Worm (Caenorhabditis elegans) whole organism, L4/young adult: ENCODE measurements around the gene C06E4.2.

Source experiments
- W03F9.2 ChIP-seq: fragments of 150-350 bp; optimal IDR thresholded peaks from 2 replicates; lab custom pipeline; 2014; ENCODE audit warnings: missing biosample characterization, missing genetic modification characterization
- dao-5 ChIP-seq: sonication (generic microtip); optimal IDR thresholded peaks from 2 replicates; lab custom pipeline; 2016; ENCODE audit warnings: missing genotype, missing genetic modification characterization, moderate library complexity, missing compliant biosample characterization
- him-1 ChIP-seq: sonication (generic microtip); optimal IDR thresholded peaks from 2 replicates; lab custom pipeline; 2016; ENCODE audit warnings: missing genotype, missing genetic modification reagents, missing genetic modification characterization, missing compliant biosample characterization

The C06E4.2 gene

ce11 chrIV:7276661-7277060 lies at the start of gene C06E4.2:
Gene C06E4.2 (plus strand): TSS chrIV:7276961.
- TF ChIP-seq him-1 (tag; lab: Kevin White, UChicago) (no peak), dao-5 (tag; lab: Kevin White, UChicago) (no peak), W03F9.2 (tag; lab: Kevin White, UChicago) (no peak)

ce11 chrIV:7227072-7227471 lies 49.7 kb upstream of the C06E4.2 start, which contains the start of gene R13A1.10:
Gene R13A1.10 (minus strand): TSS chrIV:7227172.
- TF ChIP-seq W03F9.2 (tag; lab: Kevin White, UChicago) (no peak), dao-5 (tag; lab: Kevin White, UChicago) (no peak), him-1 (tag; lab: Kevin White, UChicago) (no peak)

- TF ChIP-seq W03F9.2 (tag; lab: Kevin White, UChicago) (no peak), dao-5 (tag; lab: Kevin White, UChicago) (no peak), him-1 (tag; lab: Kevin White, UChicago) (no peak)
Observed at ce11 chrIV:7228208-7228607, 48.6 kb upstream of the C06E4.2 start, which contains the start of gene D2024.5. Gene D2024.5 (minus strand): TSS chrIV:7228308.

DNA sequence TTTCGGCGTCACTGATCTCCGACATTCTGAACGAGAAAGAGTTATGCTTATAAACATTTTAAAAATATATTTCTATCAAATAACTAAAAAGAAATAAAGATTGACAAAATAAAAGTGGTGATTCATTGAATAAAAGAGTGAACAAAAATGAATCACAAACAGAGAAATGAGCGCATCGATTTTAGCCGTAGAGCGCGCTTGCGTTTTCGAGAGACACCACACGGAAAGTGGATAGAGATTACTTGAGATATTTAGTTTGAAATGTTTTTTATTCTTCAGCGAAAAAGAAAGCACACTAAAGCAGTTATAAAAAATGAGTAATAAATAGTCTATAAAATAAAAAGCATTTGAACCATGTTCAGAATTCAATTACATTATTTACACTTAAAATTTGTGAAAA lies 46.6 kb upstream of the C06E4.2 start, which contains the start of gene cap-1:
cap-1 (minus strand) TSS at position 26 of the 400 bp plus-strand sequence.
- TF ChIP-seq W03F9.2 (tag; lab: Kevin White, UChicago) (peak; percentile 91), dao-5 (tag; lab: Kevin White, UChicago) (no peak), him-1 (tag; lab: Kevin White, UChicago) (no peak)

ce11 chrIV:7230935-7231334 lies 45.8 kb upstream of the C06E4.2 start, which contains the start of gene D2024.4:
Gene D2024.4 (plus strand): TSS chrIV:7231235.
- TF ChIP-seq him-1 (tag; lab: Kevin White, UChicago) (no peak), W03F9.2 (tag; lab: Kevin White, UChicago) (no peak), dao-5 (tag; lab: Kevin White, UChicago) (no peak)

- TF ChIP-seq dao-5 (tag; lab: Kevin White, UChicago) (no peak), W03F9.2 (tag; lab: Kevin White, UChicago) (no peak), him-1 (tag; lab: Kevin White, UChicago) (no peak)
Observed at ce11 chrIV:7233566-7234014, 43.2 kb upstream of the C06E4.2 start.

DNA sequence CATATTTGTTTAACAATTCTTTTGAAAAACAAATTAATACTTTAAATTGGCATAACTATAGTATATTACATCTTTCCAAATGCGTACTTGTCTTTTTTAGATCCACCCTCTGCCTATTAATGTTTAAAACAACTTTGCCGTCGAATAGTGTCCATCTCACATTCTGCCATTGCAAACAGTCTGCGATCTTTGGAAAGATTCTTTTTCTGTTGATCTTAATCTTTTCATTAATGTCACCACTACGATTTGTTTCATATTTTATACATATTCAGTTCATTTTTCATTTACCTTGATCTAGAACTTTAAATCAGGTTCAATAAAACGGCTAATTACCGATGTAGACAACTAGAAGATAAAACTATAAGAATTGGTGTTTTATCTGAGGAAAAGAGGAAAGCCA lies 42.1 kb upstream of the C06E4.2 start:
- no peak for TF ChIP-seq W03F9.2 (tag; lab: Kevin White, UChicago)
- TF ChIP-seq dao-5 (tag; lab: Kevin White, UChicago): no peak
- no peak for TF ChIP-seq him-1 (tag; lab: Kevin White, UChicago)

DNA sequence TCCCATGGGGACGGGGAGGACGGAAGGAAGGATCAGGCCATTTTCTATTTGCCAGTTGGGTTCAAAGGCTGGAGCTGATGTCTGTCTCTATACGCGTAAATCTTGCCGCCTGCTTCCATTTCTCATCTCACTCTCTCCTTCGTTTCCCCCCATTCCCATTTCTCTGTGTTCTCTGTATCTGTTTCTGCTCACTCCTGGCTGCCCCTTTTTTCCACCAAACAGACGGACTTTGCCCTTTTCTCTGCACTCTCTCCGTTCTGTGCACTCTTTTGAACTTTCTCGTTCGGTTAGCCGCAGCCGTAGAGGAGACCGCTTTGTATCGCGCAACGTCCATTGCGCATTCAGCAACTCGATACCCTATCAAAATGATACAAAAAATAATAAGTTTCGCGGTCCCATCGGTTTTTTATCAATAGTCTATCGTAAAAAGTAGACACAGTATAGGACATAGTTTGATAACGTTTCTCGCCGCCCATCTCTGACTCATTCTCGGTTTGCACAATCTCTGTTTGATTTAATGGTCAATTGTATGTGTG lies 41.3 kb upstream of the C06E4.2 start:
- TF ChIP-seq W03F9.2 (tag; lab: Kevin White, UChicago) (no peak), dao-5 (tag; lab: Kevin White, UChicago) (no peak), him-1 (tag; lab: Kevin White, UChicago) (no peak)

DNA sequence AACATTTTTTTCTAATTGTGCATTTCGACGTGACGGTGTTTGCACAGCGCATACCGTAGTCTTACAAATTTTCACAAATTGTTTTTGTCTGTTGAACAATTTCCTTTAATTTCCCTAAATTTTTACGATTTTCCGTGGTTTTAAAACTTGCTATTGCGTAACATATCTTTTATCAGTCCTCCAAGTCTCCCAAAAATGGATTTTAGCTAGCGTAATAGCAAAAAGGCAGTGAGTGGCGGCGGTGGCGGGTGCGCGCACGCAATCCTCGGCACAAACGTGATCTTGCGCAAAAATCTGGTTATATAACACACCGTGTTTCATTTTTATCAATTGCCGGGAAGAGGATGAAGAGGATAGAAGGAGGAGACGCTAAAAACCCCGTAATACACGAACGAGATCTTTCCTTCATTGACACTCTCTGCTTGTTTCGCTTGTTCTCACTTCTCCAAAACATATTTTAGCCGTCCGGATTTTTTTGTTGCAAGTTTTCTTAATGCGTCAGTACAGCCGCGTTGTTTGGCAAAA lies 40.5 kb upstream of the C06E4.2 start:
- no peak for TF ChIP-seq him-1 (tag; lab: Kevin White, UChicago)
- no peak for TF ChIP-seq dao-5 (tag; lab: Kevin White, UChicago)
- no peak for TF ChIP-seq W03F9.2 (tag; lab: Kevin White, UChicago)

ce11 chrIV:7237668-7238214 lies 39.0 kb upstream of the C06E4.2 start, which contains the start of gene elo-3:
Gene elo-3 (plus strand): TSS chrIV:7237718.
- TF ChIP-seq him-1 (tag; lab: Kevin White, UChicago): no peak
- TF ChIP-seq dao-5 (tag; lab: Kevin White, UChicago): no peak
- no peak for TF ChIP-seq W03F9.2 (tag; lab: Kevin White, UChicago)

DNA sequence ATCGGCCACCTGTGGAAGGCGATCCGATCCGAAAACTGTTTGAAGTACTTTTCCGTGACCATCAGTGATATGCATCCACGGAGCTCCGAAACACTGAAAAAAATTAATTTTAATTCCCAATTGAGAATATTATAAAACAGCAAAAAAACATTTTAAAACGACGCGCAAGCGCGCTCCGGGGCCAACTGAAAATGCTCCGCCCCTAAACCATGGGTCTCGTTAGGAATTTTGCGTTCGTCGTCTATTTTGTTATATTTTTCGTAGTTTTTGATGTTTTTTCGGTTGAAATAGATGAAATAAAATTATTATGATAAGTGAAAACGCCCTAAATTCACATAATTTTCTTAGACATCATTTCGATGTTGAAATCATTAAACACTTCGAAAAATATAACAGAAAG lies 36.2 kb upstream of the C06E4.2 start:
- TF ChIP-seq him-1 (tag; lab: Kevin White, UChicago): no peak
- TF ChIP-seq dao-5 (tag; lab: Kevin White, UChicago): no peak
- TF ChIP-seq W03F9.2 (tag; lab: Kevin White, UChicago): no peak

DNA sequence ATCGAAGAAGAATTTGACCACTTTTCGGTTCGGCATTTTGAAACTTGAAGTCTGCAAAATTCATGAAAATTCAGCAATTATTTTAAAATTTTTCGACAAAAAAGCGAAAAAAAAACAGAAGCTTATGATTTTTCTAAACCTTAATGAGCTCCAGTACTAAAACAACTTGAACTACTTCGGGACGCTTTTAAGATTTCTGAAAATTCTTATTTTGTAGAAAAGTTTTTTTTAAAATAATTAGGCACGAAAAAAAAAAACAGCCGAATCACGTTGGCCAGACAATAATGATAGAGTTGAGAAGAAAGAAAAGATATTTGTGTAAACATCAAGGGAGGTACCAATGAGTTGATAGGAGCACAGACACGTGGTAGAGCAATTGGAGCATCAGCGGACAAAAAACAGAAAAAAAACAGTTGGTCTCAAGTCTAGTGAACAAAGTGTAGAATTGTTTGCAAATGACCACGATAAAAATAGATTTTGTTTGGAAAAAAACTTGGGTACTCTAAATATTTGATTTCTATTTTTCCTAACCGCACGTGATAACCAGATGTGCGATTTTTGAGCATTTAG lies 34.5 kb upstream of the C06E4.2 start, which contains the start of gene gstk-2:
gstk-2 (minus strand) TSS at position 51 of the 570 bp plus-strand sequence.
- TF ChIP-seq dao-5 (tag; lab: Kevin White, UChicago): no peak
- no peak for TF ChIP-seq W03F9.2 (tag; lab: Kevin White, UChicago)
- no peak for TF ChIP-seq him-1 (tag; lab: Kevin White, UChicago)

DNA sequence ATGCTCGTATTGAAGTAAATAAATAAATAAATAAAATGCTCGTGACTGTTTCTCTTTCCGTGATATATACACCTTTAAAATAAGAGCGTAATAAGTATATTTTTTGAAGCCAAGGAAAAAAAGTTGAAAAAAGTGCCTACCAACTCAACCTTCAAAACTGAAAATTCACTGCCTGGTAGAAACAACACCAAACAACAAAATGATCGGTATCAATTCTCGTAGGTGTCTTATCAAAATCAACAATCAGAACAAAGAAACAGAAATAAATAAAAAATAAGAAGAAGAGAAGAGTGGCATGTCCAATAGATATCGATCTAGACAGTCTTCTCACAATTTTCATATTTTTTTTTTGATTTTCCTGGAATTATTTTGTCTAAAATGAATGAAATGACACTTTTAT lies 32.8 kb upstream of the C06E4.2 start, which contains the start of gene afmd-1:
afmd-1 (plus strand) TSS at position 316 of the 400 bp plus-strand sequence.
- TF ChIP-seq dao-5 (tag; lab: Kevin White, UChicago) (no peak), him-1 (tag; lab: Kevin White, UChicago) (no peak), W03F9.2 (tag; lab: Kevin White, UChicago) (no peak)
